Fruit fly (Drosophila melanogaster): ENCODE results near the gene ear.

The ear gene

DNA sequence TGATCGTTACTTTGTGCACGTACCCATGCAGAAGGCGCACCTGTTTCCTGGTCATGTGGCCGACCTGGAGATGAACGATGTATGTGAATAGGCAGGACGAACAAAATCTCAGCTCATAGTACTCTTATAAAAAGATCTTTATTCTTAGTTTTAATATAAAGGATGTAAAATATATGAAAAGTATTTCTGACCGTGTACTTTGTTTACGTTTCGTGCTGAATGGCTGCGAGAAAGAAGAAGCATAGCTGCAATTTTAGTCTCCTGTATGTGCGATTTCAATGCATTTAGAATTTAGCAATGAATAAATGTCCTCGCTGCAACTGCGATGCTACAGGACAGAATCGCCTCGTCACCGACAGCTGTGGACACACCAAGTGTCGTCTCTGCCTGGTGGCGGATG, 27.3 kb downstream of the ear start, which contains the start of the genes CG42726 and CG42727 (continued):
- TF ChIP-seq CG3407 (GFP tag; optimal IDR thresholded peaks at IDR 0.05), result no peak
- TF ChIP-seq CG6175 (GFP tag; IDR thresholded peaks at IDR 0.05), result 0 out of 3 replicates have a peak, but pooled peaks have one; percentile 18
- TF ChIP-seq CG7786 (GFP tag; optimal IDR thresholded peaks at IDR 0.05), result no peak
- TF ChIP-seq CG1792 (GFP tag; optimal IDR thresholded peaks at IDR 0.05), result no peak
- TF ChIP-seq Oaz (GFP tag; IDR thresholded peaks at IDR 0.05), result peak; percentile 11; the same call in 1 of the 2 replicates
- peak; percentile 17 for TF ChIP-seq Hmr (GFP tag; optimal IDR thresholded peaks at IDR 0.05)
- no peak for TF ChIP-seq gt (GFP tag; IDR thresholded peaks at IDR 0.05)
- TF ChIP-seq CG12104 (GFP tag; optimal IDR thresholded peaks at IDR 0.05), result no peak
- peak; percentile 1 for TF ChIP-seq CG1647 (GFP tag; optimal IDR thresholded peaks at IDR 0.05)
- TF ChIP-seq Bteb2 (GFP tag; optimal IDR thresholded peaks at IDR 0.05), result peak; percentile 27
- TF ChIP-seq chinmo (GFP tag; IDR thresholded peaks at IDR 0.05; ENCODE audit: partially characterized antibody), result no peak
- peak; percentile 24 for TF ChIP-seq trem (tag; optimal IDR thresholded peaks at IDR 0.05)
- TF ChIP-seq Lim3 (GFP tag; IDR thresholded peaks at IDR 0.05), result no peak
- TF ChIP-seq Hr3 (GFP tag; optimal IDR thresholded peaks at IDR 0.05), result no peak
- TF ChIP-seq CG8924 (tag; optimal IDR thresholded peaks at IDR 0.05), result no peak
- TF ChIP-seq ind (GFP tag; optimal IDR thresholded peaks at IDR 0.05), result peak; percentile 39
- TF ChIP-seq CG5953 (GFP tag; IDR thresholded peaks at IDR 0.05), result no peak
- no peak for TF ChIP-seq Hey (tag; optimal IDR thresholded peaks at IDR 0.05)
- no peak for TF ChIP-seq jigr1 (GFP tag; IDR thresholded peaks at IDR 0.05)
- TF ChIP-seq Atf3 (GFP tag; optimal IDR thresholded peaks at IDR 0.05), result no peak
- TF ChIP-seq tll (GFP tag; optimal IDR thresholded peaks at IDR 0.05), result no peak
- peak; percentile 36 for TF ChIP-seq kni (GFP tag; optimal IDR thresholded peaks at IDR 0.05)
- TF ChIP-seq CG1024 (GFP tag; IDR thresholded peaks at IDR 0.05), result no peak
- TF ChIP-seq h (optimal IDR thresholded peaks at IDR 0.05), result no peak
- no peak for TF ChIP-seq CG34376 (GFP tag; optimal IDR thresholded peaks at IDR 0.05)
- TF ChIP-seq CG30431 (GFP tag; optimal IDR thresholded peaks at IDR 0.05), result no peak
- TF ChIP-seq stc (GFP tag; IDR thresholded peaks at IDR 0.05), result 0 out of 2 replicates have a peak, but pooled peaks have one; percentile 31
- no peak for TF ChIP-seq pum (GFP tag; optimal IDR thresholded peaks at IDR 0.05)
- TF ChIP-seq CG1603 (tag; optimal IDR thresholded peaks at IDR 0.05), result peak; percentile 45
- TF ChIP-seq CG6791 (GFP tag; IDR thresholded peaks at IDR 0.05; ENCODE audit: partially characterized antibody), result no peak
- 0 out of 2 replicates have a peak, but pooled peaks have one; percentile 26 for TF ChIP-seq CG14441 (GFP tag; IDR thresholded peaks at IDR 0.05)
- TF ChIP-seq Nf-YC (tag; optimal IDR thresholded peaks at IDR 0.05), result no peak
- TF ChIP-seq ERR (GFP tag; optimal IDR thresholded peaks at IDR 0.05), result no peak
- no peak for TF ChIP-seq NC2α (GFP tag; optimal IDR thresholded peaks at IDR 0.05)
- no peak for TF ChIP-seq nom (GFP tag; optimal IDR thresholded peaks at IDR 0.05)
- no peak for TF ChIP-seq psq (GFP tag; optimal IDR thresholded peaks at IDR 0.05)
- peak; percentile 96 for TF ChIP-seq zf30C (GFP tag; optimal IDR thresholded peaks at IDR 0.05)
- TF ChIP-seq CG7839 (tag; optimal IDR thresholded peaks at IDR 0.05), result no peak
- TF ChIP-seq slp2 (GFP tag; optimal IDR thresholded peaks at IDR 0.05), result no peak
- no peak for TF ChIP-seq CHES-1-like (GFP tag; optimal IDR thresholded peaks at IDR 0.05)
- TF ChIP-seq CG11560 (tag; IDR thresholded peaks at IDR 0.05), result no peak
- TF ChIP-seq HLH4C (GFP tag; IDR thresholded peaks at IDR 0.05; ENCODE audit: partially characterized antibody), result no peak
- TF ChIP-seq z (GFP tag; IDR thresholded peaks at IDR 0.05), result no peak
- peak; percentile 11 for TF ChIP-seq Meics (GFP tag; optimal IDR thresholded peaks at IDR 0.05)
- peak; percentile 1 for TF ChIP-seq gro (GFP tag; optimal IDR thresholded peaks at IDR 0.05)
- no peak for TF ChIP-seq Dfd (GFP tag; optimal IDR thresholded peaks at IDR 0.05)
- no peak for TF ChIP-seq CTCF (GFP tag; optimal IDR thresholded peaks at IDR 0.05)
- peak; percentile 10; the same call in 1 of the 2 replicates for TF ChIP-seq Awh (GFP tag; IDR thresholded peaks at IDR 0.05)
- TF ChIP-seq sr (GFP tag; IDR thresholded peaks at IDR 0.05), result no peak
- TF ChIP-seq CG8765 (GFP tag; IDR thresholded peaks at IDR 0.05), result no peak
- TF ChIP-seq Mrtf (GFP tag; IDR thresholded peaks at IDR 0.05), result 0 out of 3 replicates have a peak, but pooled peaks have one; percentile 12
- no peak for TF ChIP-seq CG9876 (GFP tag; optimal IDR thresholded peaks at IDR 0.05)
- TF ChIP-seq her (GFP tag; optimal IDR thresholded peaks at IDR 0.05), result no peak
